Fruit fly (Drosophila melanogaster) whole organism, prepupa: ENCODE data around the gene CG17127.

Experiments used
- CG10631 ChIP-seq: fragments of 200-800 bp; sonication (Bioruptor generic); optimal IDR thresholded peaks from 2 replicates; lab custom pipeline; 2016; ENCODE audit warnings: missing biosample characterization, missing genetic modification characterization
- CG10669 ChIP-seq: fragments of 200-800 bp; sonication (Bioruptor generic); optimal IDR thresholded peaks from 3 replicates; lab custom pipeline; 2018; ENCODE audit warnings: missing biosample characterization, mild to moderate bottlenecking, missing genetic modification characterization, moderate library complexity
- CG11294 ChIP-seq: fragments of 200-800 bp; sonication (Bioruptor generic); IDR thresholded peaks from 2 replicates; pipeline ENCODE4 v1.3.6; 2022; ENCODE audit warnings: missing biosample characterization, missing genetic modification characterization
- CG11762 ChIP-seq: fragments of 200-800 bp; sonication (Bioruptor generic); optimal IDR thresholded peaks from 3 replicates; lab custom pipeline; 2016; ENCODE audit warnings: missing biosample characterization, missing genetic modification characterization; ENCODE audit not compliant: insufficient read depth
- CG11902 ChIP-seq: fragments of 200-800 bp; sonication (Bioruptor generic); optimal IDR thresholded peaks from 3 replicates; lab custom pipeline; 2016; ENCODE audit warnings: missing biosample characterization, missing genetic modification characterization
- CG15336 ChIP-seq: fragments of 200-800 bp; sonication (Bioruptor generic); IDR thresholded peaks from 2 replicates; pipeline ENCODE4 v1.3.6; 2022; ENCODE audit warnings: missing biosample characterization, missing genetic modification characterization
- CG1621 ChIP-seq: fragments of 200-800 bp; sonication (Bioruptor generic); optimal IDR thresholded peaks from 3 replicates; lab custom pipeline; 2018; ENCODE audit warnings: missing biosample characterization, mild to moderate bottlenecking, missing genetic modification characterization
- CG16779 ChIP-seq: fragments of 200-800 bp; sonication (Bioruptor generic); optimal IDR thresholded peaks from 3 replicates; lab custom pipeline; 2017; ENCODE audit warnings: missing biosample characterization, mild to moderate bottlenecking, missing genetic modification characterization
- CG31627 ChIP-seq: fragments of 200-800 bp; sonication (Bioruptor generic); optimal IDR thresholded peaks from 3 replicates; lab custom pipeline; 2016; ENCODE audit warnings: missing biosample characterization, missing genetic modification characterization
- CG32006 ChIP-seq: fragments of 200-800 bp; sonication (Bioruptor generic); optimal IDR thresholded peaks from 3 replicates; lab custom pipeline; 2017; ENCODE audit warnings: missing biosample characterization, mild to moderate bottlenecking, missing genetic modification characterization
- CG34406 ChIP-seq: fragments of 200-800 bp; sonication (Bioruptor generic); optimal IDR thresholded peaks from 3 replicates; lab custom pipeline; 2016; ENCODE audit warnings: missing biosample characterization, missing genetic modification characterization
- CG3919 ChIP-seq: fragments of 200-800 bp; sonication (Bioruptor generic); optimal IDR thresholded peaks from 3 replicates; lab custom pipeline; 2016; ENCODE audit warnings: missing biosample characterization, missing genetic modification characterization
- CG6163 ChIP-seq: fragments of 200-800 bp; sonication (Bioruptor generic); IDR thresholded peaks from 3 replicates; pipeline ENCODE4 v1.3.6; 2022; ENCODE audit warnings: missing biosample characterization, missing genetic modification characterization
- CG6792 ChIP-seq: fragments of 200-800 bp; sonication (Bioruptor generic); optimal IDR thresholded peaks from 3 replicates; lab custom pipeline; 2016; ENCODE audit warnings: missing biosample characterization, missing genetic modification characterization
- CG6854 ChIP-seq: fragments of 200-800 bp; sonication (Bioruptor generic); optimal IDR thresholded peaks from 2 replicates; lab custom pipeline; 2017; ENCODE audit warnings: missing biosample characterization, mild to moderate bottlenecking, missing genetic modification characterization
- CG7368 ChIP-seq: fragments of 200-800 bp; sonication (Bioruptor generic); optimal IDR thresholded peaks from 3 replicates; lab custom pipeline; 2016; ENCODE audit warnings: missing biosample characterization, missing genetic modification characterization
- CG8119 ChIP-seq: fragments of 200-800 bp; sonication (Bioruptor generic); IDR thresholded peaks from 3 replicates; pipeline ENCODE4 v1.3.6; 2022; ENCODE audit warnings: missing biosample characterization, missing genetic modification characterization
- CG8319 ChIP-seq: fragments of 200-800 bp; sonication (Bioruptor generic); optimal IDR thresholded peaks from 3 replicates; lab custom pipeline; 2016; ENCODE audit warnings: missing biosample characterization, missing genetic modification characterization
- CG9139 ChIP-seq: fragments of 200-800 bp; sonication (Bioruptor generic); optimal IDR thresholded peaks from 3 replicates; lab custom pipeline; 2017; ENCODE audit warnings: missing biosample characterization, mild to moderate bottlenecking, missing genetic modification characterization
- Eip78C ChIP-seq: fragments of 200-800 bp; sonication (Bioruptor generic); peaks from one replicate; lab custom pipeline; 2016; ENCODE audit warnings: missing biosample characterization, missing genetic modification characterization
- Eip93F ChIP-seq: fragments of 200-800 bp; sonication (Bioruptor generic); optimal IDR thresholded peaks from 2 replicates; lab custom pipeline; 2016; ENCODE audit warnings: missing biosample characterization, mild to moderate bottlenecking, missing genetic modification characterization
- Ets21C ChIP-seq: fragments of 200-800 bp; sonication (Bioruptor generic); optimal IDR thresholded peaks from 3 replicates; lab custom pipeline; 2016; ENCODE audit warnings: missing biosample characterization, missing genetic modification characterization
- Ets96B ChIP-seq: fragments of 200-800 bp; optimal IDR thresholded peaks from 2 replicates; lab custom pipeline; 2019; ENCODE audit warnings: missing biosample characterization, mild to moderate bottlenecking, missing genetic modification characterization, moderate library complexity
- Gug ChIP-seq: fragments of 200-800 bp; sonication (Bioruptor generic); IDR thresholded peaks from 2 replicates; pipeline ENCODE4 v1.3.6; 2022; ENCODE audit warnings: missing biosample characterization, missing genetic modification characterization
- Hr38 ChIP-seq: sonication (Bioruptor generic); optimal IDR thresholded peaks from 2 replicates; lab custom pipeline; 2016; ENCODE audit warnings: missing biosample characterization, missing genetic modification characterization
- Hr39 ChIP-seq: fragments of 200-800 bp; sonication (Bioruptor generic); optimal IDR thresholded peaks from 2 replicates; lab custom pipeline; 2016; ENCODE audit warnings: missing biosample characterization, missing genetic modification characterization
- Met ChIP-seq: fragments of 200-800 bp; sonication (Bioruptor generic); optimal IDR thresholded peaks from 3 replicates; lab custom pipeline; 2016; ENCODE audit warnings: missing biosample characterization, missing genetic modification characterization
- OdsH ChIP-seq: fragments of 200-800 bp; sonication (Bioruptor generic); optimal IDR thresholded peaks from 3 replicates; lab custom pipeline; 2016; ENCODE audit warnings: missing biosample characterization, missing genetic modification characterization
- Smox ChIP-seq: fragments of 200-800 bp; sonication (Bioruptor generic); optimal IDR thresholded peaks from 3 replicates; lab custom pipeline; 2016; ENCODE audit warnings: missing biosample characterization, missing genetic modification characterization
- Sox102F ChIP-seq: fragments of 200-800 bp; sonication (Bioruptor generic); optimal IDR thresholded peaks from 2 replicates; lab custom pipeline; 2016; ENCODE audit warnings: missing biosample characterization, mild to moderate bottlenecking, missing genetic modification characterization
- Sox14 ChIP-seq: fragments of 200-800 bp; sonication (Bioruptor generic); optimal IDR thresholded peaks from 3 replicates; lab custom pipeline; 2016; ENCODE audit warnings: missing biosample characterization, missing genetic modification characterization
- Sox15 ChIP-seq: fragments of 200-800 bp; sonication (Bioruptor generic); optimal IDR thresholded peaks from 3 replicates; lab custom pipeline; 2016; ENCODE audit warnings: missing biosample characterization, missing genetic modification characterization
- achi ChIP-seq: fragments of 200-800 bp; sonication (Bioruptor generic); optimal IDR thresholded peaks from 3 replicates; lab custom pipeline; 2016; ENCODE audit warnings: missing biosample characterization, missing genetic modification characterization
- acj6 ChIP-seq: fragments of 200-800 bp; sonication (Bioruptor generic); optimal IDR thresholded peaks from 3 replicates; lab custom pipeline; 2016; ENCODE audit warnings: missing biosample characterization, missing genetic modification characterization
- cyc ChIP-seq: fragments of 200-800 bp; sonication (Bioruptor generic); optimal IDR thresholded peaks from 3 replicates; lab custom pipeline; 2016; ENCODE audit warnings: missing biosample characterization, missing genetic modification characterization
- dsx ChIP-seq: fragments of 200-800 bp; optimal IDR thresholded peaks from 3 replicates; lab custom pipeline; 2019; ENCODE audit warnings: missing biosample characterization, mild to moderate bottlenecking, missing genetic modification characterization, moderate library complexity; ENCODE audit not compliant: poor library complexity, severe bottlenecking
- eg ChIP-seq: fragments of 200-800 bp; sonication (Bioruptor generic); IDR thresholded peaks from 3 replicates; pipeline ENCODE4 v1.3.6; 2022; ENCODE audit warnings: missing biosample characterization, missing genetic modification characterization
- fd59A ChIP-seq: fragments of 200-800 bp; sonication (Bioruptor generic); optimal IDR thresholded peaks from 2 replicates; lab custom pipeline; 2017; ENCODE audit warnings: missing biosample characterization, mild to moderate bottlenecking, missing genetic modification characterization, missing genetic modification reagents
- fd85E ChIP-seq: fragments of 200-800 bp; sonication (Bioruptor generic); optimal IDR thresholded peaks from 3 replicates; lab custom pipeline; 2016; ENCODE audit warnings: missing biosample characterization, missing genetic modification characterization
- fkh ChIP-seq: fragments of 200-800 bp; sonication (Bioruptor generic); optimal IDR thresholded peaks from 3 replicates; lab custom pipeline; 2017; ENCODE audit warnings: missing biosample characterization, mild to moderate bottlenecking, missing genetic modification characterization, moderate library complexity
- lz ChIP-seq: fragments of 200-800 bp; sonication (Bioruptor generic); optimal IDR thresholded peaks from 3 replicates; lab custom pipeline; 2016; ENCODE audit warnings: missing biosample characterization, missing genetic modification characterization
- net ChIP-seq: fragments of 200-800 bp; sonication (Bioruptor generic); optimal IDR thresholded peaks from 3 replicates; lab custom pipeline; 2016; ENCODE audit warnings: missing biosample characterization, missing genetic modification characterization
- salr ChIP-seq, 2 experiments: fragments of 200-800 bp; sonication (Bioruptor generic); optimal IDR thresholded peaks; 3 replicates each; lab custom pipeline; 2016 to 2018; ENCODE audit warnings: missing biosample characterization in 2 of 2, missing genetic modification characterization in 2 of 2, mild to moderate bottlenecking in 1 of 2
- ss ChIP-seq, 2 experiments: fragments of 200-800 bp; sonication (Bioruptor generic); optimal IDR thresholded peaks; 2 replicates in 1 of 2; 3 replicates in 1 of 2; lab custom pipeline; 2017 to 2018; ENCODE audit warnings: mild to moderate bottlenecking in 2 of 2, missing biosample characterization in 2 of 2, missing genetic modification characterization in 2 of 2, moderate library complexity in 1 of 2
- svp ChIP-seq: fragments of 200-800 bp; sonication (Bioruptor generic); peaks from one replicate; lab custom pipeline; 2016; ENCODE audit warnings: missing biosample characterization, missing genetic modification characterization
- topi ChIP-seq: fragments of 200-800 bp; sonication (Bioruptor generic); optimal IDR thresholded peaks from 3 replicates; lab custom pipeline; 2016; ENCODE audit warnings: missing biosample characterization, missing genetic modification characterization

The CG17127 gene

dm6 chr2L:10736993-10737756, 33.5 kb upstream of the CG17127 start, which contains the start of the genes Vha16-5 and CG12299 (continued):
- TF ChIP-seq CG6792 (peak; percentile 39), OdsH (GFP tag; lab: Kevin White, UChicago) (no peak), fd59A (GFP tag; lab: Kevin White, UChicago) (no peak), CG11902 (GFP tag; lab: Kevin White, UChicago) (peak; percentile 32), svp (no peak), Sox14 (GFP tag; lab: Kevin White, UChicago) (no peak), Sox15 (GFP tag; lab: Kevin White, UChicago) (peak; percentile 42), Eip93F (GFP tag; lab: Kevin White, UChicago) (no peak), Gug (GFP tag; lab: Robert Waterston, UW) (no peak)

DNA sequence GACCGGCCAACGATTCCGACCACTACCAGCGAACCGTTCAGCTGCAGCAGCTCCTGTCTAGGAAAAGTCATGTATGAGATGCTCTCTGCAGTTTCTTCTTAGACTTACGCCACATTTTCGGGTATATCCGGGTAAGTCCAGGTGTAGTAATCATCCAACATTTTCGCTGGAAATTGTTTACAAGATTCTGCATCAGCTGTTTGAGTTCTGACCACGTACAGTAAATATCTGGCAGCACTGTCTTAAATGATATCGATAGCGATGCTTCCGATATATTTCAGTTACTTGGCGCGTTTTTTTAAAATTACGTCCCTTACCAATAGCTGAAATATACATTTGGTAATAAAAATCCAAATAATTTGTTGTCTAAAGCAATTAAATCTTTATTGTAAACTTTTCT, 27.0 kb upstream of the CG17127 start, which contains the start of gene CG6729:
TSS of gene CG6729 (minus strand) at position 222 of the 400 bp plus-strand sequence.
- TF ChIP-seq CG1621 (tag; lab: Kevin White, UChicago), result no peak
- no peak for TF ChIP-seq achi (GFP tag; lab: Kevin White, UChicago)
- TF ChIP-seq Smox (GFP tag; lab: Kevin White, UChicago), result no peak

- no peak for TF ChIP-seq CG6854
- TF ChIP-seq CG10669 (GFP tag; lab: Kevin White, UChicago), result no peak
- TF ChIP-seq fkh (GFP tag; lab: Kevin White, UChicago), result no peak
- TF ChIP-seq CG31627 (GFP tag; lab: Kevin White, UChicago), result peak; percentile 7
- peak; percentile 10 for TF ChIP-seq Hr39 (GFP tag; lab: Kevin White, UChicago)
- TF ChIP-seq Ets21C, result no peak
- TF ChIP-seq Met (GFP tag; lab: Kevin White, UChicago), result no peak
- TF ChIP-seq CG8319, result no peak
- TF ChIP-seq lz (GFP tag; lab: Kevin White, UChicago), result peak; percentile 7
- TF ChIP-seq Sox15 (GFP tag; lab: Kevin White, UChicago), result no peak
- no peak for TF ChIP-seq CG34406
- no peak for TF ChIP-seq CG9139
- peak; percentile 80 for TF ChIP-seq Eip78C (GFP tag; lab: Kevin White, UChicago)
- TF ChIP-seq cyc (GFP tag; lab: Kevin White, UChicago), result peak; percentile 21
- TF ChIP-seq Hr38, result no peak
- TF ChIP-seq CG10631, result no peak
- peak; percentile 80 for TF ChIP-seq eg (GFP tag; lab: Robert Waterston, UW)
- TF ChIP-seq dsx, result no peak
- peak; percentile 65; the same call in 1 of the 3 replicates for TF ChIP-seq CG6163 (GFP tag; lab: Robert Waterston, UW)
- TF ChIP-seq CG6792, result no peak
- TF ChIP-seq CG32006, result peak; percentile 62
- no peak for TF ChIP-seq topi (GFP tag; lab: Kevin White, UChicago)
- TF ChIP-seq Ets96B (tag; lab: Kevin White, UChicago), result no peak
- peak; percentile 22 for TF ChIP-seq CG11762
- TF ChIP-seq fd59A (GFP tag; lab: Kevin White, UChicago), result no peak
- no peak for TF ChIP-seq fd85E
- TF ChIP-seq Sox102F (GFP tag; lab: Kevin White, UChicago), result no peak
- TF ChIP-seq salr (GFP tag; optimal IDR thresholded peaks at IDR 0.05; lab: Kevin White, UChicago), result peak in 1 of 2 experiments; percentile 39
- peak; percentile 56 for TF ChIP-seq net
- TF ChIP-seq OdsH (GFP tag; lab: Kevin White, UChicago), result no peak
- no peak for TF ChIP-seq ss (GFP tag; optimal IDR thresholded peaks at IDR 0.05; lab: Kevin White, UChicago)
- peak; percentile 48 for TF ChIP-seq CG3919
- TF ChIP-seq CG7368, result no peak
- peak; percentile 76 for TF ChIP-seq CG15336 (GFP tag; lab: Robert Waterston, UW)
- no peak for TF ChIP-seq CG16779 (tag; lab: Kevin White, UChicago)
- TF ChIP-seq CG11294 (GFP tag; lab: Robert Waterston, UW), result 0 out of 2 replicates have a peak, but pooled peaks have one; percentile 9
- peak; percentile 66 for TF ChIP-seq svp
- TF ChIP-seq acj6 (GFP tag; lab: Kevin White, UChicago), result peak; percentile 41
- TF ChIP-seq achi (GFP tag; lab: Kevin White, UChicago), result no peak
- peak; percentile 60; the same call in 2 of the 3 replicates for TF ChIP-seq CG8119 (GFP tag; lab: Robert Waterston, UW)
- peak; percentile 39 for TF ChIP-seq Gug (GFP tag; lab: Robert Waterston, UW)
Observed at dm6 chr2L:10748218-10748617, 22.4 kb upstream of the CG17127 start.
